Worm (Caenorhabditis elegans): Measurements from ENCODE around the gene Y54G11A.7.
A peak's percentile ranks its signal among the peaks of the same experiment; 100 is the strongest.

The Y54G11A.7 gene

ce11 chrII:14249489-14249888 is 47.6 kb upstream of the Y54G11A.7 start (continued):
- no peak for TF ChIP-seq pqm-1 (tag; optimal IDR thresholded peaks at IDR 0.05)
- no peak for TF ChIP-seq snpc-4 (tag; optimal IDR thresholded peaks at IDR 0.05)
- no peak for TF ChIP-seq egl-27 (tag; optimal IDR thresholded peaks at IDR 0.05)
- TF ChIP-seq set-16 (GFP tag; IDR thresholded peaks at IDR 0.05) = peak; percentile 5; the same call in 1 of the 2 replicates
- TF ChIP-seq nhr-28 (tag; optimal IDR thresholded peaks at IDR 0.05) = peak; percentile 54
- no peak for TF ChIP-seq lin-29 (GFP tag; IDR thresholded peaks at IDR 0.05)
- no peak for TF ChIP-seq aly-2 (tag; optimal IDR thresholded peaks at IDR 0.05)
- TF ChIP-seq nhr-76 (tag; optimal IDR thresholded peaks at IDR 0.05) = no peak
- TF ChIP-seq snpc-1.2 (GFP tag; IDR thresholded peaks at IDR 0.05) = no peak
- no peak for TF ChIP-seq spr-3 (GFP tag; optimal IDR thresholded peaks at IDR 0.05)
- TF ChIP-seq vab-7 (GFP tag; IDR thresholded peaks at IDR 0.05) = no peak

ce11 chrII:14250147-14250965 is 46.7 kb upstream of the Y54G11A.7 start, which contains the start of gene hmg-1.1:
Gene hmg-1.1, plus strand, starts transcription at chrII:14250695.
- 0 out of 2 replicates have a peak, but pooled peaks have one; percentile 31 for TF ChIP-seq zfp-3 (GFP tag; conservative IDR thresholded peaks at IDR 0.05)
- no peak for TF ChIP-seq snpc-1.2 (GFP tag; IDR thresholded peaks at IDR 0.05)
- no peak for TF ChIP-seq daf-12 (tag; optimal IDR thresholded peaks at IDR 0.05)
- peak; percentile 43 for TF ChIP-seq spr-1 (tag; optimal IDR thresholded peaks at IDR 0.05)
- peak; percentile 53; the same call in 1 of the 2 replicates for TF ChIP-seq pha-4 (GFP tag; IDR thresholded peaks at IDR 0.05)
- TF ChIP-seq pha-4 (tag; optimal IDR thresholded peaks at IDR 0.05) = peak; percentile 46
- peak; percentile 9 to 34 for TF ChIP-seq daf-16 (GFP tag; optimal IDR thresholded peaks at IDR 0.05)
- TF ChIP-seq daf-16 (tag; optimal IDR thresholded peaks at IDR 0.05) = peak; percentile 80
- peak; percentile 66 for TF ChIP-seq spr-3 (GFP tag; optimal IDR thresholded peaks at IDR 0.05)
- peak; percentile 96 for TF ChIP-seq hlh-11 (tag; optimal IDR thresholded peaks at IDR 0.05)
- TF ChIP-seq madf-5 (GFP tag; IDR thresholded peaks at IDR 0.05) = 0 out of 4 replicates have a peak, but pooled peaks of 1 of the 2 experiments have one; percentile 9
- no peak for TF ChIP-seq attf-4 (tag; optimal IDR thresholded peaks at IDR 0.05)
- TF ChIP-seq nhr-76 (tag; optimal IDR thresholded peaks at IDR 0.05) = no peak
- peak; percentile 55 for TF ChIP-seq nhr-6 (tag; optimal IDR thresholded peaks at IDR 0.05)
- peak; percentile 78 for TF ChIP-seq nhr-25 (tag; optimal IDR thresholded peaks at IDR 0.05; ENCODE audit: borderline replicate concordance, insufficient read depth)
- no peak for TF ChIP-seq sdz-12 (GFP tag; optimal IDR thresholded peaks at IDR 0.05)
- no peak for TF ChIP-seq snpc-4 (tag; optimal IDR thresholded peaks at IDR 0.05)
- peak; percentile 66 for TF ChIP-seq lin-1 (GFP tag; IDR thresholded peaks at IDR 0.05)
- TF ChIP-seq zag-1 (tag; optimal IDR thresholded peaks at IDR 0.05) = no peak
- TF ChIP-seq lsy-2 (tag; optimal IDR thresholded peaks at IDR 0.05) = peak; percentile 62 to 80
- TF ChIP-seq ZK546.5 (tag; optimal IDR thresholded peaks at IDR 0.05) = no peak
- TF ChIP-seq duxl-1 (tag; optimal IDR thresholded peaks at IDR 0.05; ENCODE audit: poor library complexity) = peak; percentile 42
- TF ChIP-seq R02D3.7 (tag; optimal IDR thresholded peaks at IDR 0.05) = no peak
- peak; percentile 71 for TF ChIP-seq dmd-6 (GFP tag; IDR thresholded peaks at IDR 0.05)
- peak; percentile 94 for TF ChIP-seq hmg-1.1 (GFP tag; IDR thresholded peaks at IDR 0.05)
- TF ChIP-seq nhr-11 (tag; optimal IDR thresholded peaks at IDR 0.05) = peak; percentile 79
- TF ChIP-seq ztf-11 (tag; optimal IDR thresholded peaks at IDR 0.05) = no peak
- peak; percentile 83 for TF ChIP-seq nhr-28 (tag; optimal IDR thresholded peaks at IDR 0.05)
- peak; percentile 44 for TF ChIP-seq nhr-10 (tag; optimal IDR thresholded peaks at IDR 0.05)
- TF ChIP-seq dmd-8 (GFP tag; IDR thresholded peaks at IDR 0.05) = 0 out of 2 replicates have a peak, but pooled peaks have one; percentile 59
- no peak for TF ChIP-seq skn-1 (tag; optimal IDR thresholded peaks at IDR 0.05)
- TF ChIP-seq egl-27 (tag; optimal IDR thresholded peaks at IDR 0.05) = no peak
- peak; percentile 30; the same call in 1 of the 2 replicates for TF ChIP-seq mdt-29 (GFP tag; IDR thresholded peaks at IDR 0.05)
- no peak for TF ChIP-seq ceh-44 (GFP tag; IDR thresholded peaks at IDR 0.05)
- no peak for TF ChIP-seq cey-2 (tag; optimal IDR thresholded peaks at IDR 0.05; ENCODE audit: borderline replicate concordance, insufficient read depth)
- no peak for TF ChIP-seq daf-19 (GFP tag; conservative IDR thresholded peaks at IDR 0.05)
- TF ChIP-seq Y105C5A.15 (GFP tag; IDR thresholded peaks at IDR 0.05) = no peak
- peak; percentile 41 for TF ChIP-seq nhr-48 (tag; optimal IDR thresholded peaks at IDR 0.05)
- TF ChIP-seq ceh-62 (tag; optimal IDR thresholded peaks at IDR 0.05) = no peak
- peak; percentile 53; the same call in 1 of the 2 replicates for TF ChIP-seq php-3 (GFP tag; IDR thresholded peaks at IDR 0.05)
- TF ChIP-seq F26F4.8 (GFP tag; conservative IDR thresholded peaks at IDR 0.05) = no peak
- TF ChIP-seq D1046.2 (GFP tag; IDR thresholded peaks at IDR 0.05) = no peak
- no peak for TF ChIP-seq lin-15B (tag; optimal IDR thresholded peaks at IDR 0.05)
